Worm (Caenorhabditis elegans): Measurements from ENCODE around the gene T08B6.1.

Gene T08B6.1

DNA sequence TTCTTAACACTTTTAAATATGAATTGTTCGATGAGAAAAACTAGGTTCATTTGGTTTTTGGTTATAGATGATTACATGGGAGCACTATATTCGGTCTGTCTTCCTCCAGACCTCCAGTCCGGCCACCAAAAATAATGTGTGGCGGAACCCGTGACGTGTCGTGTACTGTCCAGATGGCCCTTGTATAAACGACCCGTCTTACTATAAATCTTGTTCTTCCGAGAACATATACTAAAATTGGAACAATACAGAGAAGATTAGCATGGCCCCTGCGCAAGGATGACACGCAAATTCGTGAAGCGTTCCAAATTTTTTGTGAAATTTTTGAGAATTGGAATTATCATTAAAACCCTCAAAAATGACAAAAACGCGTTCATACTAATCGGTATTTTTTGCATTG, 20.6 kb downstream of the T08B6.1 start:
- no peak for TF ChIP-seq ref-1 (GFP tag; conservative IDR thresholded peaks at IDR 0.05)
- no peak for TF ChIP-seq tab-1 (GFP tag; IDR thresholded peaks at IDR 0.05)
- no peak for TF ChIP-seq flt-1 (GFP tag; IDR thresholded peaks at IDR 0.05)
- no peak for TF ChIP-seq ztf-29 (GFP tag; IDR thresholded peaks at IDR 0.05)
- no peak for TF ChIP-seq cog-1 (tag; optimal IDR thresholded peaks at IDR 0.05)
- no peak for TF ChIP-seq T22C8.4 (GFP tag; IDR thresholded peaks at IDR 0.05)
- TF ChIP-seq ztf-23 (GFP tag; IDR thresholded peaks at IDR 0.05), result no peak
- no peak for TF ChIP-seq klf-2 (GFP tag; conservative IDR thresholded peaks at IDR 0.05)

- TF ChIP-seq T22C8.4 (GFP tag; IDR thresholded peaks at IDR 0.05) (no peak), flt-1 (GFP tag; IDR thresholded peaks at IDR 0.05) (0 out of 2 replicates have a peak, but pooled peaks have one; percentile 22), ztf-29 (GFP tag; IDR thresholded peaks at IDR 0.05) (no peak), med-1 (GFP tag; optimal IDR thresholded peaks at IDR 0.05; ENCODE audit: insufficient read depth) (no peak)
Observed at ce11 chrIV:4864524-4864923, 22.6 kb downstream of the T08B6.1 start.

ce11 chrIV:4861449-4861848, 25.7 kb downstream of the T08B6.1 start, which contains the start of the genes Y17G9A.4 and str-173:
Gene Y17G9A.4 (minus strand): TSS chrIV:4861549.
Gene str-173 (plus strand): TSS chrIV:4861773.
- no peak for TF ChIP-seq T22C8.4 (GFP tag; IDR thresholded peaks at IDR 0.05)
- no peak for TF ChIP-seq ztf-29 (GFP tag; IDR thresholded peaks at IDR 0.05)
- TF ChIP-seq tab-1 (GFP tag; IDR thresholded peaks at IDR 0.05), result no peak
- no peak for TF ChIP-seq ref-1 (GFP tag; conservative IDR thresholded peaks at IDR 0.05)
- TF ChIP-seq flt-1 (GFP tag; IDR thresholded peaks at IDR 0.05), result no peak
- TF ChIP-seq klf-2 (GFP tag; conservative IDR thresholded peaks at IDR 0.05), result no peak

DNA sequence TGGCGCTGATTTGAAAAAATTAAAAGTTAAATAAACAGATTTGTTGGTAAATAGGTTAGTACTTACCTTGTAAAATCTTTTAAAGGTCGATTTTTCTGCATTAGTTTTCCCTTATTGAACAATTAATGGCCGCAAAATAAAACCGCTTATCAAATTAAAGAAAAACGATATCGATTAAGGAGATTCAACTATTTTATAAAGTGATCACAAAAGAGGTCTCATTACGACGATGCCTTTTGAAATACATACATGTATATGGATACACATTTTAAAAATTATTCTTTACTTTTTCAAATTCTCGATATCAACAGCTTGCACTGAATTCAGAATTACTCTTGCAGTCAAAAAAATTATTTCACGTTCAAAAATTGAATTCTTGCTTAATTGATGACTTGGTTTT, 28.6 kb downstream of the T08B6.1 start, which contains the start of gene Y17G9A.3:
Y17G9A.3 (minus strand) TSS at position 101 of the 400 bp plus-strand sequence.
- TF ChIP-seq med-1 (GFP tag; optimal IDR thresholded peaks at IDR 0.05; ENCODE audit: insufficient read depth) (no peak), cog-1 (tag; optimal IDR thresholded peaks at IDR 0.05) (no peak), ztf-23 (GFP tag; IDR thresholded peaks at IDR 0.05) (no peak), klf-2 (GFP tag; conservative IDR thresholded peaks at IDR 0.05) (no peak), ref-1 (GFP tag; conservative IDR thresholded peaks at IDR 0.05) (no peak), tab-1 (GFP tag; IDR thresholded peaks at IDR 0.05) (no peak), flt-1 (GFP tag; IDR thresholded peaks at IDR 0.05) (no peak), T22C8.4 (GFP tag; IDR thresholded peaks at IDR 0.05) (no peak), ztf-29 (GFP tag; IDR thresholded peaks at IDR 0.05) (no peak)

DNA sequence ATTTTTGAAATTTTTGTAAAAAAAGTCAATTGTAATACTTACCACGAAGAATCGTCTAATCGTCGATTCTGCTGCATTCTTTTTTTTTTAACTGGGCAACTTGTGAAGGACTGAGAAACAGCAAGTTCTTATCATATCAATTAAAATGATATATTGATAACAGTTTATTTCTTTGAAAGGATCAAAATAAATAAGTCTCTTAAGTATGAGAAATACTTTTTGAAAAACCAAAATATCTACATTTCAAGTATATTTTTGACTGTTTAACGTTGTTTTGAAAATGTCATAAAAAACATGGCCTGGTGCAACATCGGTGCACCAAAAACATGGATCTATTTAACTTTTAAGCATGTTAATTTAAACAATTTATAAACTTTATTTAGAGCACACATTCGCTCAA, 31.0 kb downstream of the T08B6.1 start, which contains the start of gene Y17G9A.2:
Y17G9A.2 (minus strand) TSS at position 101 of the 400 bp plus-strand sequence.
- TF ChIP-seq ztf-29 (GFP tag; IDR thresholded peaks at IDR 0.05) (no peak), T22C8.4 (GFP tag; IDR thresholded peaks at IDR 0.05) (no peak), flt-1 (GFP tag; IDR thresholded peaks at IDR 0.05) (no peak), klf-2 (GFP tag; conservative IDR thresholded peaks at IDR 0.05) (no peak), ztf-23 (GFP tag; IDR thresholded peaks at IDR 0.05) (no peak), tab-1 (GFP tag; IDR thresholded peaks at IDR 0.05) (no peak), cog-1 (tag; optimal IDR thresholded peaks at IDR 0.05) (no peak), ref-1 (GFP tag; conservative IDR thresholded peaks at IDR 0.05) (no peak), med-1 (GFP tag; optimal IDR thresholded peaks at IDR 0.05; ENCODE audit: insufficient read depth) (no peak)

DNA sequence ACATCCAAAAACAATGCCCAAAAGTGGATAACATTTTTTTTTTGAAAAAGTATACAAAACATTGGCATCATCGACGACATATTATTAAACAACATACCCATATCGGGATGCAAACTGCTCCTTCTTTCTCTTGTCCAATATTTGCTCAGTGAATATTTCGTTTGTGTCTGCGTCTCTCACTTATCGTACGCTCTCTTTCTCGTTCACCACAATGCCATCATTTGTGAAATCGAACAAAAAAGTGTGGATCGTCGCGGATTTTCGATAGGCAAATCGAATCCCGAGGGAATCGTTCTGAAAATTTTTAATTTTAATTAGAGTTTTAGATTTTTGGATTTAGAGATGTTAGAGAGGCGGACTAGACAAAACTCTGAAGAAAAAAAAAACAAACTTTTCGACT, 40.4 kb downstream of the T08B6.1 start, which contains the start of gene tat-2:
tat-2 (minus strand) TSS at position 101 of the 400 bp plus-strand sequence.
- TF ChIP-seq tab-1 (GFP tag; IDR thresholded peaks at IDR 0.05), result no peak
- no peak for TF ChIP-seq cog-1 (tag; optimal IDR thresholded peaks at IDR 0.05)
- TF ChIP-seq med-1 (GFP tag; optimal IDR thresholded peaks at IDR 0.05; ENCODE audit: insufficient read depth), result no peak
- no peak for TF ChIP-seq ref-1 (GFP tag; conservative IDR thresholded peaks at IDR 0.05)
- no peak for TF ChIP-seq klf-2 (GFP tag; conservative IDR thresholded peaks at IDR 0.05)
- TF ChIP-seq ztf-29 (GFP tag; IDR thresholded peaks at IDR 0.05), result no peak
- TF ChIP-seq ztf-23 (GFP tag; IDR thresholded peaks at IDR 0.05), result no peak
- no peak for TF ChIP-seq T22C8.4 (GFP tag; IDR thresholded peaks at IDR 0.05)
- TF ChIP-seq flt-1 (GFP tag; IDR thresholded peaks at IDR 0.05), result no peak

ce11 chrIV:4842030-4842429, 45.1 kb downstream of the T08B6.1 start:
- no peak for TF ChIP-seq ref-1 (GFP tag; conservative IDR thresholded peaks at IDR 0.05)
- TF ChIP-seq tab-1 (GFP tag; IDR thresholded peaks at IDR 0.05), result no peak
- TF ChIP-seq med-1 (GFP tag; optimal IDR thresholded peaks at IDR 0.05; ENCODE audit: insufficient read depth), result no peak
- TF ChIP-seq klf-2 (GFP tag; conservative IDR thresholded peaks at IDR 0.05), result no peak
- no peak for TF ChIP-seq cog-1 (tag; optimal IDR thresholded peaks at IDR 0.05)
- TF ChIP-seq ztf-23 (GFP tag; IDR thresholded peaks at IDR 0.05), result no peak
- no peak for TF ChIP-seq ztf-29 (GFP tag; IDR thresholded peaks at IDR 0.05)
- no peak for TF ChIP-seq T22C8.4 (GFP tag; IDR thresholded peaks at IDR 0.05)
- no peak for TF ChIP-seq flt-1 (GFP tag; IDR thresholded peaks at IDR 0.05)

Data from whole organism, midembryonic.